Worm (Caenorhabditis elegans) whole organism, L3 larva: Measurements from ENCODE around the gene C16C4.17.
A peak's percentile ranks its signal among the peaks of the same experiment; 100 is the strongest.

Experiments used
- R02D3.7 ChIP-seq: fragments of 150-350 bp; optimal IDR thresholded peaks from 2 replicates; lab custom pipeline; 2014; ENCODE audit warnings: missing biosample characterization, missing genetic modification characterization
- ZK546.5 ChIP-seq: sonication (generic microtip); optimal IDR thresholded peaks from 2 replicates; lab custom pipeline; 2017; ENCODE audit warnings: missing biosample characterization, missing genetic modification characterization
- ama-1 ChIP-seq: fragments of 150-350 bp; optimal IDR thresholded peaks from 2 replicates; lab custom pipeline; 2018
- ceh-16 ChIP-seq: sonication (generic microtip); optimal IDR thresholded peaks from 2 replicates; lab custom pipeline; 2017; ENCODE audit warnings: missing biosample characterization, missing genetic modification characterization
- ceh-28 ChIP-seq: fragments of 150-350 bp; optimal IDR thresholded peaks from 2 replicates; lab custom pipeline; 2014; ENCODE audit warnings: missing biosample characterization, missing genetic modification reagents, missing genetic modification characterization
- ceh-9 ChIP-seq: sonication (generic microtip); optimal IDR thresholded peaks from 2 replicates; lab custom pipeline; 2018; ENCODE audit warnings: missing biosample characterization, missing genetic modification characterization
- egl-27 ChIP-seq: sonication (generic microtip); optimal IDR thresholded peaks from 4 replicates; lab custom pipeline; 2017; ENCODE audit warnings: missing biosample characterization, missing genetic modification reagents, missing genetic modification characterization
- egl-5 ChIP-seq: fragments of 150-350 bp; optimal IDR thresholded peaks from 2 replicates; lab custom pipeline; 2017; ENCODE audit warnings: missing biosample characterization, missing genetic modification reagents, missing genetic modification characterization, inconsistent platforms
- elt-2 ChIP-seq: sonication (generic microtip); optimal IDR thresholded peaks from 2 replicates; lab custom pipeline; 2016; ENCODE audit warnings: missing genetic modification reagents, mild to moderate bottlenecking, missing genetic modification characterization, missing compliant biosample characterization
- eor-1 ChIP-seq, 2 experiments: fragments of 150-350 bp; optimal IDR thresholded peaks; 2 replicates each; lab custom pipeline; 2014 to 2018; ENCODE audit warnings: missing biosample characterization in 2 of 2, missing genetic modification characterization in 2 of 2
- fkh-10 ChIP-seq: sonication (generic microtip); optimal IDR thresholded peaks from 2 replicates; lab custom pipeline; 2017; ENCODE audit warnings: missing biosample characterization, missing genetic modification reagents, missing genetic modification characterization
- fos-1 ChIP-seq: fragments of 150-350 bp; optimal IDR thresholded peaks from 2 replicates; lab custom pipeline; 2014; ENCODE audit warnings: missing biosample characterization, missing genetic modification characterization
- hmg-11 ChIP-seq: sonication (generic microtip); optimal IDR thresholded peaks from 2 replicates; lab custom pipeline; 2016; ENCODE audit warnings: missing genetic modification characterization, missing compliant biosample characterization
- jun-1 ChIP-seq: fragments of 150-350 bp; optimal IDR thresholded peaks from 2 replicates; lab custom pipeline; 2014; ENCODE audit warnings: missing biosample characterization, missing genetic modification reagents, missing genetic modification characterization
- lin-15B ChIP-seq: fragments of 150-350 bp; optimal IDR thresholded peaks from 2 replicates; lab custom pipeline; 2014; ENCODE audit warnings: missing biosample characterization, missing genetic modification characterization
- lsy-12 ChIP-seq: sonication (generic microtip); optimal IDR thresholded peaks from 2 replicates; lab custom pipeline; 2016; ENCODE audit warnings: mild to moderate bottlenecking, missing genetic modification characterization, missing compliant biosample characterization
- mdl-1 ChIP-seq: fragments of 150-350 bp; optimal IDR thresholded peaks from 2 replicates; lab custom pipeline; 2014; ENCODE audit warnings: missing biosample characterization, missing genetic modification characterization
- nfya-1 ChIP-seq: sonication (generic microtip); optimal IDR thresholded peaks from 2 replicates; lab custom pipeline; 2017; ENCODE audit warnings: missing genetic modification characterization, mild to moderate bottlenecking, missing compliant biosample characterization, antibody characterized with exemption, moderate library complexity; ENCODE audit not compliant: insufficient read depth
- nhr-11 ChIP-seq: fragments of 150-350 bp; optimal IDR thresholded peaks from 2 replicates; lab custom pipeline; 2014; ENCODE audit warnings: missing biosample characterization, missing genetic modification characterization
- nhr-23 ChIP-seq: fragments of 150-350 bp; optimal IDR thresholded peaks from 2 replicates; lab custom pipeline; 2014; ENCODE audit warnings: missing biosample characterization, missing genetic modification reagents, missing genetic modification characterization
- nhr-25 ChIP-seq: sonication (generic microtip); optimal IDR thresholded peaks from 2 replicates; lab custom pipeline; 2017; ENCODE audit warnings: missing biosample characterization, missing genetic modification characterization
- nhr-28 ChIP-seq: fragments of 150-350 bp; optimal IDR thresholded peaks from 2 replicates; lab custom pipeline; 2014; ENCODE audit warnings: missing biosample characterization, missing genetic modification characterization
- nhr-67 ChIP-seq: fragments of 150-350 bp; optimal IDR thresholded peaks from 2 replicates; lab custom pipeline; 2014; ENCODE audit warnings: missing biosample characterization, missing genetic modification characterization
- nhr-76 ChIP-seq: fragments of 150-350 bp; sonication (generic microtip); optimal IDR thresholded peaks from 5 replicates; lab custom pipeline; 2014; ENCODE audit warnings: missing biosample characterization, missing genetic modification characterization
- nhr-77 ChIP-seq: fragments of 150-350 bp; optimal IDR thresholded peaks from 2 replicates; lab custom pipeline; 2014; ENCODE audit warnings: missing biosample characterization, missing genetic modification characterization
- pha-4 ChIP-seq: fragments of 150-350 bp; optimal IDR thresholded peaks from 2 replicates; lab custom pipeline; 2014; ENCODE audit warnings: missing biosample characterization, missing genetic modification reagents, missing genetic modification characterization
- pqm-1 ChIP-seq: fragments of 150-350 bp; optimal IDR thresholded peaks from 2 replicates; lab custom pipeline; 2017; ENCODE audit warnings: missing biosample characterization, missing genetic modification characterization, inconsistent platforms
- sea-2 ChIP-seq: fragments of 150-350 bp; sonication (generic microtip); optimal IDR thresholded peaks from 4 replicates; lab custom pipeline; 2014; ENCODE audit warnings: missing biosample characterization, missing genetic modification reagents, missing genetic modification characterization
- skn-1 ChIP-seq: fragments of 150-350 bp; optimal IDR thresholded peaks from 2 replicates; lab custom pipeline; 2014; ENCODE audit warnings: missing biosample characterization, missing genetic modification characterization
- unc-39 ChIP-seq: sonication (generic microtip); optimal IDR thresholded peaks from 4 replicates; lab custom pipeline; 2017; ENCODE audit warnings: missing biosample characterization, missing genetic modification characterization
- unc-62 ChIP-seq: fragments of 150-350 bp; sonication (generic microtip); optimal IDR thresholded peaks from 4 replicates; lab custom pipeline; 2014; ENCODE audit warnings: missing biosample characterization, missing genetic modification reagents, missing genetic modification characterization
- zag-1 ChIP-seq: fragments of 150-350 bp; optimal IDR thresholded peaks from 2 replicates; lab custom pipeline; 2014; ENCODE audit warnings: missing biosample characterization, missing genetic modification characterization
- ztf-11 ChIP-seq: fragments of 150-350 bp; optimal IDR thresholded peaks from 2 replicates; lab custom pipeline; 2014; ENCODE audit warnings: missing biosample characterization, missing genetic modification characterization

The C16C4.17 gene

DNA sequence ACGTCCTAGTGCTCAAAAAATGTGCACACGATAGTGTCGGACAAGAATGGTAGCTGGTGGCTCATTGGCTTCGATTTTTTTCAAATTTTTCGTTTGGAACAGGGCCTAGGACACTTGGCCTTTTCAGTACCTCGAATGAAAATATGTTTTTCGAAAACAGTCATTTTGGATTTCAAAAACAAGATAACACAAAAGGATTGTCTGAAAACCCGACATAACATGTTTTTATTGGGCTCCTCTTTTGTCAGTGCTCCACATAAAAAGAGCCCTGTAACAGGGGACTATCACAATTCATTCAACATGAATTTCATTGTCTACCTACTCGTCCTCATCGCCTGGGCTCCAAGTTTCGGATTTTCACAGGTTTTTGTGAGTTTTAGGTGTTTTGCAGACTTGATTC is at the start of gene C16C4.17:
TSS of gene C16C4.17 (plus strand) at position 301 of the 400 bp plus-strand sequence.
- TF ChIP-seq nhr-67 (tag; lab: Kevin White, UChicago) = no peak
- no peak for TF ChIP-seq lin-15B (tag; lab: Kevin White, UChicago)
- TF ChIP-seq ZK546.5 (tag; lab: Kevin White, UChicago) = no peak
- TF ChIP-seq sea-2 = no peak
- no peak for TF ChIP-seq eor-1 (tag; optimal IDR thresholded peaks at IDR 0.05; lab: Kevin White, UChicago)
- no peak for TF ChIP-seq nhr-77 (tag; lab: Kevin White, UChicago)

DNA sequence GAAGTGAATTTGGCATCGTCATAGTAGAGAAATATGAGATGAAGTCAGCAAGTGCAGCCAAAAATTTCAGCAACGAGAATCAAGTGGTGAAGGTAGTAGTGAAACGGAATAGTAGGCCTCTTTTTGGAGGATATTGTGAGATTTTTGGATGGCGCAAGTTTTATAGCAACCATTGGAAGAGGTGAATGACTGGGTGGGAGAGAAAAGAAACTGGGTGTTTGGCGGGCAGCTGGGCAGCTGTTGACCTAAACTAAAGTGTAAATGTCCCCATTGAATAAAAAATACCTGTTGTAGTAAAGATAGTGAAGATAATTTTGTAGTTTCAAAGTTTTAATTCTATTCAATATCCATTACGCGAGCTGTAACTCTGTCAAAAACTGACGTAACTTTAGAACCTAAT is 48.3 kb upstream of the C16C4.17 start:
- TF ChIP-seq nhr-28 (tag; lab: Kevin White, UChicago) = no peak

DNA sequence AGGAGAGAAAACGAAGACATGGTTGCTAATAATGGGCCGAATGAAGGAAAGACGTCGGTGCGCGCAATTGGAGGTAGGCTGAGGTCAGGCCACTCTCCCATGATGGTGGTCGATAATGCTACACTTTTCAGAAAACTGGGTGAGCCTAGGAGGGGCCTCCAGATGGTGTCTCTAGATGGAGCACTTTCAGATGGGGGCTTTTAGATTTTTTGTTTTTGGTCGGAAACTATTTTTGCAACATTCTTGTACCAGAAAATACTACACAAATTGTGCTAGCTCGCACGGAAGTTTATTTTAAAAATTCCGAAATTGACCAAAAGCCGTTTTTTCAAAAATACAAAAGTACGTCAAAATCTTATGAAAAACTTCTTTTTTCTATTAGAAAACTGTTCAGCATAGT is 46.1 kb upstream of the C16C4.17 start, which contains the start of gene fbxb-10:
TSS of gene fbxb-10 (minus strand) at position 101 of the 400 bp plus-strand sequence.
- TF ChIP-seq lsy-12 (no peak), egl-27 (no peak), skn-1 (no peak), nhr-11 (tag; lab: Kevin White, UChicago) (no peak), zag-1 (tag; lab: Kevin White, UChicago) (no peak), nhr-67 (tag; lab: Kevin White, UChicago) (no peak), ceh-9 (tag; lab: Kevin White, UChicago) (no peak), pha-4 (tag; lab: Kevin White, UChicago) (no peak), nhr-25 (tag; lab: Kevin White, UChicago) (no peak), pqm-1 (tag; lab: Kevin White, UChicago) (no peak), ztf-11 (tag; lab: Kevin White, UChicago) (no peak), ceh-28 (tag; lab: Kevin White, UChicago) (no peak), hmg-11 (no peak), nhr-77 (tag; lab: Kevin White, UChicago) (no peak), fos-1 (tag; lab: Kevin White, UChicago) (no peak), sea-2 (no peak), unc-62 (GFP tag; lab: Kevin White, UChicago) (no peak), ceh-16 (tag; lab: Kevin White, UChicago) (no peak), fkh-10 (no peak), nhr-76 (tag; lab: Kevin White, UChicago) (no peak)

DNA sequence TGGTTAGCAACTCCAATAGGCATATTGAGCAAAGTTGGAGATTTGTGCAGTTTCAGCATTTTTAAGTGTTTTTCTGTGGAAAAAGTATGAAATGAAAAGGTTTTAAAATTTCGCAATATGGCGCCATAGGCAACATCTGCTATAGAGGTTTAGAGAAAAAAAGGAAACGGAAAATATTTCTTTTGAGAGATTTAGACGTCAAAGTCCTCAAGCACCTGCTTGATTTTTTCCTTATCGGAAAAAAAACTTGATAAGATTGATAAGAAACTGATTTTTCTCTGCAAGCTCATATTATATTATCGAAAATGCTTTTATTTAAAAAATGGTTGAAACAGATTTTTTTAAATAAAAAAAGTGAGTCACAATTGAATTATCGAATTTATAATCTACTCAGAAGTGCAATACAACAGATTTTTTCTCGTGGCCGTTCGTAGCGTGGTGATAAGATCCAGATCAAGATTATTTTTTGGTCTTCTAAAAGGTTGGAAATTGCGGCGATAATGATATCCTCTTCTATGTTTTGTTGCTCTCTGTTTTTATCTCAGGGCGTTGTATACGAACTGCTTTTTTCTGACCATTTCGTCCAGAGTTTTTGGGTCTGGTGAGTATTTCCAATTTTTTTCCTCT is 44.3 kb upstream of the C16C4.17 start, which contains the start of gene fbxc-19:
TSS of gene fbxc-19 (plus strand) at position 536 of the 627 bp plus-strand sequence.
- TF ChIP-seq pha-4 (tag; lab: Kevin White, UChicago) = peak; percentile 89
- TF ChIP-seq nfya-1 (tag; lab: Kevin White, UChicago) = peak; percentile 42
- peak; percentile 31 for TF ChIP-seq nhr-77 (tag; lab: Kevin White, UChicago)
- peak; percentile 53 for TF ChIP-seq egl-5 (tag; lab: Kevin White, UChicago)
- TF ChIP-seq ama-1 = no peak
- peak; percentile 7 for TF ChIP-seq R02D3.7 (tag; lab: Kevin White, UChicago)
- TF ChIP-seq ceh-28 (tag; lab: Kevin White, UChicago) = peak; percentile 79
- TF ChIP-seq lsy-12 = no peak
- peak; percentile 14 for TF ChIP-seq hmg-11
- TF ChIP-seq lin-15B (tag; lab: Kevin White, UChicago) = peak; percentile 21
- TF ChIP-seq mdl-1 (tag; lab: Kevin White, UChicago) = peak; percentile 26
- peak; percentile 62 for TF ChIP-seq nhr-23 (tag; lab: Kevin White, UChicago)
- no peak for TF ChIP-seq nhr-67 (tag; lab: Kevin White, UChicago)
- peak; percentile 99 for TF ChIP-seq elt-2
- TF ChIP-seq pqm-1 (tag; lab: Kevin White, UChicago) = peak; percentile 98
- no peak for TF ChIP-seq ceh-16 (tag; lab: Kevin White, UChicago)
- TF ChIP-seq skn-1 = peak; percentile 26
- TF ChIP-seq jun-1 (tag; lab: Kevin White, UChicago) = peak; percentile 85
- no peak for TF ChIP-seq unc-39 (tag; lab: Kevin White, UChicago)
- TF ChIP-seq, all 47 proteins: peak for 14

DNA sequence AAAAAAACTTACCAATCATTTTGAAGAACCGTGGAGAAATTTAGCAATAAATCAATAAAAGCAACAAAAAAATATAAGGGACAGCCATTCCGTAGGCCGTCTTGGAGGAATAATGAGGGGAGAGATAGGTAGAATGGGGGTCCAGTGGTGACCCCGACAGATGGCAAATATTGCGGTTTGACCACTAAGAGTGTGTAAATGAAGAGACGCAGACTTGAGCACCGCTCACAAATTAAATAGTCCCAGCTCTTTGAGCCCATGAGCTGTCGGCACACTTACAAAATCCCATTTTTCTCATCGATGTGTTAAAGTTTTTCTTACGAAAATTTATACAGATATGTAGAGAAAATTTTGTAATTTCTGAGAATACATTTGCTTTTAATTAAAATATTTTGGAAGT is 43.6 kb upstream of the C16C4.17 start, which contains the start of gene fbxa-3:
TSS of gene fbxa-3 (minus strand) at position 101 of the 400 bp plus-strand sequence.
- TF ChIP-seq ceh-9 (tag; lab: Kevin White, UChicago) (no peak), fkh-10 (no peak), ztf-11 (tag; lab: Kevin White, UChicago) (no peak), pha-4 (tag; lab: Kevin White, UChicago) (no peak), fos-1 (tag; lab: Kevin White, UChicago) (no peak)
